Fruit fly (Drosophila melanogaster) whole organism, embryonic: ENCODE measurements around the gene Rbcn-3B.

Source experiments
- Atf3 ChIP-seq: fragments of 200-800 bp; sonication (Bioruptor generic); optimal IDR thresholded peaks from 3 replicates; lab custom pipeline; 2016; ENCODE audit warnings: missing biosample characterization, missing genetic modification characterization
- Bgb ChIP-seq: fragments of 200-800 bp; sonication (Bioruptor generic); IDR thresholded peaks from 2 replicates; pipeline ENCODE4 v1.3.6; 2022; ENCODE audit warnings: missing biosample characterization, missing genetic modification characterization; ENCODE audit not compliant: partially characterized antibody
- CG12236 ChIP-seq: fragments of 200-800 bp; sonication (Bioruptor generic); optimal IDR thresholded peaks from 2 replicates; lab custom pipeline; 2016; ENCODE audit warnings: missing biosample characterization, missing genetic modification characterization
- CG12391 ChIP-seq: fragments of 200-800 bp; sonication (Bioruptor generic); optimal IDR thresholded peaks from 3 replicates; lab custom pipeline; 2018; ENCODE audit warnings: missing biosample characterization, mild to moderate bottlenecking, missing genetic modification characterization, moderate library complexity
- CG13287 ChIP-seq: fragments of 200-800 bp; sonication (Bioruptor generic); IDR thresholded peaks from 2 replicates; pipeline ENCODE4 v1.3.6; 2022; ENCODE audit warnings: missing biosample characterization, missing genetic modification characterization; ENCODE audit not compliant: partially characterized antibody
- CG1602 ChIP-seq: fragments of 200-800 bp; sonication (Bioruptor generic); optimal IDR thresholded peaks from 3 replicates; lab custom pipeline; 2016; ENCODE audit warnings: missing biosample characterization, missing genetic modification characterization
- CG16779 ChIP-seq: fragments of 200-800 bp; sonication (Bioruptor generic); IDR thresholded peaks from 2 replicates; pipeline ENCODE4 v1.3.6; 2022; ENCODE audit warnings: missing biosample characterization, missing genetic modification characterization
- CG17186 ChIP-seq: fragments of 200-800 bp; sonication (Bioruptor generic); optimal IDR thresholded peaks from 3 replicates; lab custom pipeline; 2017; ENCODE audit warnings: missing biosample characterization, missing genetic modification reagents, missing genetic modification characterization
- CG18476 ChIP-seq: fragments of 200-800 bp; sonication (Bioruptor generic); optimal IDR thresholded peaks from 2 replicates; lab custom pipeline; 2016; ENCODE audit warnings: missing biosample characterization, mild to moderate bottlenecking, missing genetic modification characterization
- CG18619 ChIP-seq: fragments of 200-800 bp; sonication (Bioruptor generic); optimal IDR thresholded peaks from 3 replicates; lab custom pipeline; 2017; ENCODE audit warnings: missing biosample characterization, mild to moderate bottlenecking, missing genetic modification characterization
- CG18764 ChIP-seq: fragments of 200-800 bp; sonication (Bioruptor generic); optimal IDR thresholded peaks from 3 replicates; lab custom pipeline; 2016; ENCODE audit warnings: missing biosample characterization, missing genetic modification characterization
- CG2678 ChIP-seq: fragments of 200-800 bp; sonication (Bioruptor generic); optimal IDR thresholded peaks from 3 replicates; lab custom pipeline; 2019; ENCODE audit warnings: missing biosample characterization, mild to moderate bottlenecking, missing genetic modification characterization, moderate library complexity
- CG2712 ChIP-seq: fragments of 200-800 bp; optimal IDR thresholded peaks from 3 replicates; lab custom pipeline; 2019; ENCODE audit warnings: missing biosample characterization, mild to moderate bottlenecking, missing genetic modification characterization, moderate library complexity
- CG4424 ChIP-seq: fragments of 200-800 bp; sonication (Bioruptor generic); optimal IDR thresholded peaks from 3 replicates; lab custom pipeline; 2016; ENCODE audit warnings: missing biosample characterization, missing genetic modification characterization
- CG6272 ChIP-seq: fragments of 200-800 bp; sonication (Bioruptor generic); IDR thresholded peaks from 2 replicates; pipeline ENCODE4 v1.3.6; 2022; ENCODE audit warnings: missing biosample characterization, missing genetic modification characterization
- CG6654 ChIP-seq: fragments of 200-800 bp; sonication (Bioruptor generic); optimal IDR thresholded peaks from 2 replicates; lab custom pipeline; 2017; ENCODE audit warnings: missing biosample characterization, mild to moderate bottlenecking, missing genetic modification characterization
- CG8089 ChIP-seq: fragments of 200-800 bp; sonication (Bioruptor generic); optimal IDR thresholded peaks from 3 replicates; lab custom pipeline; 2016; ENCODE audit warnings: missing biosample characterization, missing genetic modification characterization
- CG8388 ChIP-seq: fragments of 200-800 bp; sonication (Bioruptor generic); optimal IDR thresholded peaks from 2 replicates; lab custom pipeline; 2019; ENCODE audit warnings: missing biosample characterization, mild to moderate bottlenecking, missing genetic modification characterization, moderate library complexity
- CG9609 ChIP-seq: fragments of 200-800 bp; sonication (Bioruptor generic); optimal IDR thresholded peaks from 3 replicates; lab custom pipeline; 2016; ENCODE audit warnings: missing biosample characterization, missing genetic modification characterization
- CG9932 ChIP-seq: fragments of 200-800 bp; sonication (Bioruptor generic); IDR thresholded peaks from 2 replicates; pipeline ENCODE4 v1.3.6; 2022; ENCODE audit warnings: missing biosample characterization, missing genetic modification characterization
- Dip3 ChIP-seq: fragments of 200-800 bp; sonication (Bioruptor generic); optimal IDR thresholded peaks from 3 replicates; lab custom pipeline; 2016; ENCODE audit warnings: missing biosample characterization, missing genetic modification characterization
- Gsc ChIP-seq: fragments of 200-800 bp; sonication (Bioruptor generic); IDR thresholded peaks from 2 replicates; pipeline ENCODE4 v1.3.6; 2022; ENCODE audit warnings: missing biosample characterization, missing genetic modification characterization
- Hey ChIP-seq: fragments of 200-800 bp; sonication (Bioruptor generic); optimal IDR thresholded peaks from 3 replicates; lab custom pipeline; 2018; ENCODE audit warnings: missing biosample characterization, mild to moderate bottlenecking, missing genetic modification characterization
- Lim3 ChIP-seq: fragments of 200-800 bp; sonication (Bioruptor generic); IDR thresholded peaks from 2 replicates; pipeline ENCODE4 v1.3.6; 2022; ENCODE audit warnings: missing biosample characterization, missing genetic modification characterization
- Neu2 ChIP-seq: fragments of 200-800 bp; sonication (Bioruptor generic); optimal IDR thresholded peaks from 3 replicates; lab custom pipeline; 2016; ENCODE audit warnings: missing biosample characterization, missing genetic modification characterization, borderline replicate concordance
- Six4 ChIP-seq: fragments of 200-800 bp; sonication (Bioruptor generic); optimal IDR thresholded peaks from 2 replicates; lab custom pipeline; 2016; ENCODE audit warnings: missing biosample characterization, missing genetic modification characterization
- Taf1 ChIP-seq: fragments of 200-800 bp; sonication (Bioruptor generic); IDR thresholded peaks from 2 replicates; pipeline ENCODE4 v1.3.6; 2022; ENCODE audit warnings: missing biosample characterization, missing genetic modification characterization
- ac ChIP-seq: fragments of 200-800 bp; sonication (Bioruptor generic); optimal IDR thresholded peaks from 3 replicates; lab custom pipeline; 2017; ENCODE audit warnings: missing biosample characterization, mild to moderate bottlenecking, missing genetic modification characterization
- aop ChIP-seq: fragments of 200-800 bp; sonication (Bioruptor generic); IDR thresholded peaks from 2 replicates; pipeline ENCODE4 v1.3.6; 2022; ENCODE audit warnings: missing biosample characterization, missing genetic modification characterization
- cad ChIP-seq: fragments of >200 bp; optimal IDR thresholded peaks from 2 replicates; lab custom pipeline; 2017; ENCODE audit warnings: missing biosample characterization, missing genetic modification characterization
- crc ChIP-seq: fragments of 200-800 bp; sonication (Bioruptor generic); optimal IDR thresholded peaks from 2 replicates; lab custom pipeline; 2016; ENCODE audit warnings: missing biosample characterization, missing genetic modification characterization
- dimm ChIP-seq: fragments of 200-800 bp; sonication (Bioruptor generic); IDR thresholded peaks from 2 replicates; pipeline ENCODE4 v1.3.6; 2022; ENCODE audit warnings: missing biosample characterization, missing genetic modification characterization
- dmrt99B ChIP-seq: fragments of 200-800 bp; sonication (Bioruptor generic); optimal IDR thresholded peaks from 2 replicates; lab custom pipeline; 2018; ENCODE audit warnings: missing biosample characterization, mild to moderate bottlenecking, missing genetic modification characterization, moderate library complexity
- grau ChIP-seq: fragments of 200-800 bp; optimal IDR thresholded peaks from 3 replicates; lab custom pipeline; 2019; ENCODE audit warnings: missing biosample characterization, mild to moderate bottlenecking, missing genetic modification characterization, moderate library complexity
- h ChIP-seq: fragments of >200 bp; optimal IDR thresholded peaks from 2 replicates; lab custom pipeline; 2017
- jing ChIP-seq: fragments of 200-800 bp; sonication (Bioruptor generic); optimal IDR thresholded peaks from 2 replicates; lab custom pipeline; 2018; ENCODE audit warnings: missing biosample characterization, mild to moderate bottlenecking, missing genetic modification characterization
- ken ChIP-seq: fragments of 200-800 bp; sonication (Bioruptor generic); IDR thresholded peaks from 3 replicates; pipeline ENCODE4 v1.3.6; 2022; ENCODE audit warnings: missing biosample characterization, missing genetic modification characterization
- lov ChIP-seq, 2 experiments: fragments of 200-800 bp in 1 of 2; fragments of >200 bp in 1 of 2; sonication (Bioruptor generic) in 1 of 2; IDR thresholded peaks in 1 of 2; optimal IDR thresholded peaks in 1 of 2; 2 replicates in 1 of 2; 3 replicates in 1 of 2; pipeline versions ENCODE4 v1.3.6 to Lab custom; 2017 to 2022; ENCODE audit warnings: missing biosample characterization in 1 of 2, missing genetic modification characterization in 1 of 2
- nerfin-1 ChIP-seq: fragments of 200-800 bp; sonication (Bioruptor generic); optimal IDR thresholded peaks from 3 replicates; lab custom pipeline; 2019; ENCODE audit warnings: missing biosample characterization, mild to moderate bottlenecking, missing genetic modification characterization, moderate library complexity
- pb ChIP-seq: fragments of 200-800 bp; sonication (Bioruptor generic); optimal IDR thresholded peaks from 3 replicates; lab custom pipeline; 2016; ENCODE audit warnings: missing biosample characterization, missing genetic modification characterization
- psq ChIP-seq: fragments of 200-800 bp; sonication (Bioruptor generic); optimal IDR thresholded peaks from 2 replicates; lab custom pipeline; 2017; ENCODE audit warnings: missing biosample characterization, missing genetic modification characterization
- repo ChIP-seq: fragments of 200-800 bp; sonication (Bioruptor generic); optimal IDR thresholded peaks from 2 replicates; lab custom pipeline; 2016; ENCODE audit warnings: missing biosample characterization, missing genetic modification characterization
- row ChIP-seq: fragments of 200-800 bp; sonication (Bioruptor generic); IDR thresholded peaks from 3 replicates; pipeline ENCODE4 v1.3.6; 2022; ENCODE audit warnings: missing biosample characterization, missing genetic modification characterization
- sc ChIP-seq, 3 experiments: fragments of >200 bp in 2 of 3; fragments of 200-800 bp in 1 of 3; sonication (Bioruptor generic) in 1 of 3; optimal IDR thresholded peaks; 2 replicates in 2 of 3; 3 replicates in 1 of 3; lab custom pipeline; 2017; ENCODE audit warnings: mild to moderate bottlenecking in 1 of 3, missing biosample characterization in 1 of 3, missing genetic modification characterization in 1 of 3, missing genetic modification reagents in 1 of 3
- scrt ChIP-seq: fragments of 200-800 bp; sonication (Bioruptor generic); optimal IDR thresholded peaks from 2 replicates; lab custom pipeline; 2018; ENCODE audit warnings: missing biosample characterization, mild to moderate bottlenecking, missing genetic modification characterization, moderate library complexity
- seq ChIP-seq: fragments of 200-800 bp; sonication (Bioruptor generic); IDR thresholded peaks from 2 replicates; pipeline ENCODE4 v1.3.6; 2022; ENCODE audit warnings: missing biosample characterization, missing genetic modification characterization
- sim ChIP-seq: fragments of 200-800 bp; sonication (Bioruptor generic); IDR thresholded peaks from 2 replicates; pipeline ENCODE4 v1.3.6; 2022; ENCODE audit warnings: missing biosample characterization, missing genetic modification characterization
- slp2 ChIP-seq: fragments of 200-800 bp; sonication (Bioruptor generic); optimal IDR thresholded peaks from 2 replicates; lab custom pipeline; 2016; ENCODE audit warnings: missing biosample characterization, missing genetic modification characterization
- ttk ChIP-seq: fragments of 200-800 bp; sonication (Bioruptor generic); IDR thresholded peaks from 2 replicates; pipeline ENCODE4 v2.1.2; 2022; ENCODE audit warnings: missing biosample characterization, missing genetic modification characterization

Gene Rbcn-3B

dm6 chrX:1943337-1944244 lies 34.9 kb downstream of the Rbcn-3B start (continued):
- TF ChIP-seq CG2712 (tag; lab: Kevin White, UChicago) = peak; percentile 82
- peak; percentile 51 for TF ChIP-seq CG6654 (GFP tag; lab: Kevin White, UChicago)
- TF ChIP-seq sim = no peak
- peak; percentile 76 for TF ChIP-seq pb (GFP tag; lab: Kevin White, UChicago)
- peak; percentile 50 for TF ChIP-seq CG18476
- no peak for TF ChIP-seq cad (GFP tag; lab: Kevin White, UChicago)
- TF ChIP-seq CG18619 (GFP tag; lab: Kevin White, UChicago) = peak; percentile 72
- peak; percentile 72 for TF ChIP-seq row
- TF ChIP-seq slp2 (GFP tag; lab: Kevin White, UChicago) = peak; percentile 77
- TF ChIP-seq ac (GFP tag; lab: Kevin White, UChicago) = no peak
- TF ChIP-seq grau (tag; lab: Kevin White, UChicago) = peak; percentile 82
- no peak for TF ChIP-seq Lim3 (GFP tag; lab: Robert Waterston, UW)
- peak; percentile 30; the same call in 1 of the 2 replicates for TF ChIP-seq CG9932 (GFP tag; lab: Robert Waterston, UW)
- peak; percentile 59 for TF ChIP-seq crc (GFP tag; lab: Kevin White, UChicago)
- no peak for TF ChIP-seq Bgb (GFP tag; lab: Robert Waterston, UW)
- peak; percentile 50 for TF ChIP-seq CG9609 (GFP tag; lab: Kevin White, UChicago)
- no peak for TF ChIP-seq aop (GFP tag; lab: Robert Waterston, UW)
- TF ChIP-seq CG1602 (GFP tag; lab: Kevin White, UChicago) = peak; percentile 66
- TF ChIP-seq Six4 (GFP tag; lab: Kevin White, UChicago) = peak; percentile 66
- no peak for TF ChIP-seq psq (GFP tag; lab: Kevin White, UChicago)
- peak; percentile 38 for TF ChIP-seq Atf3
- no peak for TF ChIP-seq CG6272 (GFP tag; lab: Robert Waterston, UW)
- TF ChIP-seq dmrt99B (tag; lab: Kevin White, UChicago) = peak; percentile 83
- TF ChIP-seq CG13287 = no peak
- TF ChIP-seq Dip3 (GFP tag; lab: Kevin White, UChicago) = peak; percentile 79
- TF ChIP-seq scrt (GFP tag; lab: Kevin White, UChicago) = peak; percentile 66
- peak; percentile 57 for TF ChIP-seq jing (GFP tag; lab: Kevin White, UChicago)
- no peak for TF ChIP-seq ken (GFP tag; lab: Robert Waterston, UW)
- no peak for TF ChIP-seq seq (GFP tag; lab: Robert Waterston, UW)
- no peak for TF ChIP-seq CG16779 (GFP tag; lab: Robert Waterston, UW)
- peak; percentile 61 for TF ChIP-seq CG4424 (GFP tag; lab: Kevin White, UChicago)
- TF ChIP-seq Taf1 (GFP tag; lab: Robert Waterston, UW) = no peak
- TF ChIP-seq lov (optimal IDR thresholded peaks at IDR 0.05; lab: Kevin White, UChicago) = no peak
- 0 out of 3 replicates have a peak, but pooled peaks have one; percentile 21 for TF ChIP-seq lov (GFP tag; IDR thresholded peaks at IDR 0.05; lab: Robert Waterston, UW)
- peak; percentile 78 for TF ChIP-seq CG8388
- TF ChIP-seq nerfin-1 (tag; lab: Kevin White, UChicago) = peak; percentile 73
- TF ChIP-seq CG17186 (GFP tag; lab: Kevin White, UChicago) = peak; percentile 25
- TF ChIP-seq CG12236 (GFP tag; lab: Kevin White, UChicago) = peak; percentile 56
- TF ChIP-seq dimm (GFP tag; lab: Robert Waterston, UW) = no peak
- TF ChIP-seq Gsc (GFP tag; lab: Robert Waterston, UW) = peak; percentile 27; the same call in 1 of the 2 replicates
- TF ChIP-seq ttk (GFP tag; lab: Robert Waterston, UW) = 0 out of 2 replicates have a peak, but pooled peaks have one; percentile 18
- peak; percentile 9 for TF ChIP-seq CG18764 (GFP tag; lab: Kevin White, UChicago)
- peak; percentile 13 for TF ChIP-seq Neu2 (GFP tag; lab: Kevin White, UChicago)
- TF ChIP-seq repo (GFP tag; lab: Kevin White, UChicago) = no peak
- no peak for TF ChIP-seq Hey (tag; lab: Kevin White, UChicago)
- TF ChIP-seq sc (optimal IDR thresholded peaks at IDR 0.05; lab: Kevin White, UChicago) = no peak
- TF ChIP-seq sc (GFP tag; optimal IDR thresholded peaks at IDR 0.05; lab: Kevin White, UChicago) = peak; percentile 77
- TF ChIP-seq CG8089 (GFP tag; lab: Kevin White, UChicago) = peak; percentile 49
- peak; percentile 86 for TF ChIP-seq CG2678 (tag; lab: Kevin White, UChicago)
- peak; percentile 81 for TF ChIP-seq CG12391
- TF ChIP-seq h (lab: Kevin White, UChicago) = no peak
